Worm (Caenorhabditis elegans): Measurements from ENCODE around the gene nlp-101.

Gene nlp-101

ce11 chrX:7875854-7876253 is 37.2 kb downstream of the nlp-101 start, which contains the start of gene cca-1:
cca-1 (minus strand) TSS chrX:7875954.
- no peak for TF ChIP-seq nhr-11 (tag; optimal IDR thresholded peaks at IDR 0.05)
- no peak for TF ChIP-seq F16B12.6 (tag; optimal IDR thresholded peaks at IDR 0.05)
- no peak for TF ChIP-seq nhr-71 (tag; optimal IDR thresholded peaks at IDR 0.05)
- TF ChIP-seq nhr-12 (tag; optimal IDR thresholded peaks at IDR 0.05): no peak
- no peak for TF ChIP-seq ceh-8 (GFP tag; optimal IDR thresholded peaks at IDR 0.05)
- no peak for TF ChIP-seq nhr-237 (tag; optimal IDR thresholded peaks at IDR 0.05)
- TF ChIP-seq vab-15 (tag; optimal IDR thresholded peaks at IDR 0.05): no peak
- no peak for TF ChIP-seq hpl-2 (GFP tag; optimal IDR thresholded peaks at IDR 0.05)
- TF ChIP-seq nhr-20 (tag; optimal IDR thresholded peaks at IDR 0.05): no peak

- no peak for TF ChIP-seq fkh-8 (tag; optimal IDR thresholded peaks at IDR 0.05)
- TF ChIP-seq unc-86 (tag; optimal IDR thresholded peaks at IDR 0.05): no peak
- peak in 1 of 6 experiments; percentile 2 for TF ChIP-seq elt-3 (tag; optimal IDR thresholded peaks at IDR 0.05)
- no peak for TF ChIP-seq nhr-84 (tag; optimal IDR thresholded peaks at IDR 0.05)
- no peak for TF ChIP-seq fos-1 (tag; optimal IDR thresholded peaks at IDR 0.05)
- TF ChIP-seq elt-2 (tag; optimal IDR thresholded peaks at IDR 0.05): no peak
- TF ChIP-seq lsy-2 (tag; optimal IDR thresholded peaks at IDR 0.05): no peak
- no peak for TF ChIP-seq sox-4 (tag; optimal IDR thresholded peaks at IDR 0.05)
- TF ChIP-seq blmp-1 (tag; optimal IDR thresholded peaks at IDR 0.05): peak; percentile 17
- peak; percentile 21 for TF ChIP-seq lin-14 (GFP tag; optimal IDR thresholded peaks at IDR 0.05)
- no peak for TF ChIP-seq mep-1 (tag; optimal IDR thresholded peaks at IDR 0.05)
- no peak for TF ChIP-seq skn-1 (tag; optimal IDR thresholded peaks at IDR 0.05)
Measured at ce11 chrX:7880848-7881247, 42.2 kb downstream of the nlp-101 start, which contains the start of gene C39D10.8. C39D10.8 (minus strand) TSS chrX:7880948.

- TF ChIP-seq swsn-7 (tag; optimal IDR thresholded peaks at IDR 0.05): no peak
Measured at ce11 chrX:7881307-7881706, 42.6 kb downstream of the nlp-101 start.

ce11 chrX:7883994-7884393 is 45.3 kb downstream of the nlp-101 start, which contains the start of gene pcyt-2.2:
pcyt-2.2 (plus strand) TSS chrX:7884294.
- TF ChIP-seq lin-15B (tag; optimal IDR thresholded peaks at IDR 0.05): no peak
- TF ChIP-seq irx-1 (tag; optimal IDR thresholded peaks at IDR 0.05): no peak
- no peak for TF ChIP-seq unc-86 (tag; optimal IDR thresholded peaks at IDR 0.05)
- no peak for TF ChIP-seq efl-1 (optimal IDR thresholded peaks at IDR 0.05)
- TF ChIP-seq efl-1 (GFP tag; optimal IDR thresholded peaks at IDR 0.05 in 1 of 2): no peak
- no peak for TF ChIP-seq swsn-7 (tag; optimal IDR thresholded peaks at IDR 0.05)
- TF ChIP-seq egl-27 (tag; optimal IDR thresholded peaks at IDR 0.05): no peak
- TF ChIP-seq lin-14 (GFP tag; optimal IDR thresholded peaks at IDR 0.05): peak; percentile 24

- no peak for TF ChIP-seq xbp-1 (tag; optimal IDR thresholded peaks at IDR 0.05)
- peak; percentile 46 for TF ChIP-seq nhr-71 (tag; optimal IDR thresholded peaks at IDR 0.05)
- TF ChIP-seq hlh-4 (tag; optimal IDR thresholded peaks at IDR 0.05): peak; percentile 99
- TF ChIP-seq fkh-8 (tag; optimal IDR thresholded peaks at IDR 0.05): peak; percentile 35
- TF ChIP-seq snpc-4 (tag; optimal IDR thresholded peaks at IDR 0.05): no peak
- TF ChIP-seq unc-86 (tag; optimal IDR thresholded peaks at IDR 0.05): no peak
- no peak for TF ChIP-seq nhr-84 (tag; optimal IDR thresholded peaks at IDR 0.05)
- no peak for TF ChIP-seq pag-3 (tag; optimal IDR thresholded peaks at IDR 0.05; ENCODE audit: borderline replicate concordance, insufficient read depth)
- peak; percentile 42 for TF ChIP-seq nhr-47 (tag; optimal IDR thresholded peaks at IDR 0.05)
Measured at ce11 chrX:7886200-7886599, 47.5 kb downstream of the nlp-101 start.

ce11 chrX:7888915-7889314 is 50.2 kb downstream of the nlp-101 start, which contains the start of gene C39D10.2:
C39D10.2 (plus strand) TSS chrX:7889215.
- TF ChIP-seq nhr-90 (tag; optimal IDR thresholded peaks at IDR 0.05; ENCODE audit: poor library complexity): no peak
- TF ChIP-seq C04F5.9 (tag; optimal IDR thresholded peaks at IDR 0.05): no peak
- no peak for TF ChIP-seq sox-4 (tag; optimal IDR thresholded peaks at IDR 0.05)
- no peak for TF ChIP-seq ztf-4 (tag; optimal IDR thresholded peaks at IDR 0.05)
- no peak for TF ChIP-seq dpl-1 (GFP tag; optimal IDR thresholded peaks at IDR 0.05)
- no peak for TF ChIP-seq egl-27 (tag; optimal IDR thresholded peaks at IDR 0.05)
- no peak for TF ChIP-seq elt-3 (tag; optimal IDR thresholded peaks at IDR 0.05)
- no peak for TF ChIP-seq jun-1 (tag; optimal IDR thresholded peaks at IDR 0.05)
- TF ChIP-seq nhr-85 (tag): no peak
- no peak for TF ChIP-seq F16B12.6 (tag; optimal IDR thresholded peaks at IDR 0.05)

Data from whole organism, L1 larva.